Worm (Caenorhabditis elegans) whole organism, L4 larva: Measurements from ENCODE around the gene mrpl-11.

ENCODE experiments used
- fos-1 ChIP-seq: fragments of 150-350 bp; optimal IDR thresholded peaks from 2 replicates; lab custom pipeline; 2014; ENCODE audit warnings: missing biosample characterization, missing genetic modification characterization
- zag-1 ChIP-seq: fragments of 150-350 bp; optimal IDR thresholded peaks from 2 replicates; lab custom pipeline; 2014; ENCODE audit warnings: missing biosample characterization, missing genetic modification characterization

DNA sequence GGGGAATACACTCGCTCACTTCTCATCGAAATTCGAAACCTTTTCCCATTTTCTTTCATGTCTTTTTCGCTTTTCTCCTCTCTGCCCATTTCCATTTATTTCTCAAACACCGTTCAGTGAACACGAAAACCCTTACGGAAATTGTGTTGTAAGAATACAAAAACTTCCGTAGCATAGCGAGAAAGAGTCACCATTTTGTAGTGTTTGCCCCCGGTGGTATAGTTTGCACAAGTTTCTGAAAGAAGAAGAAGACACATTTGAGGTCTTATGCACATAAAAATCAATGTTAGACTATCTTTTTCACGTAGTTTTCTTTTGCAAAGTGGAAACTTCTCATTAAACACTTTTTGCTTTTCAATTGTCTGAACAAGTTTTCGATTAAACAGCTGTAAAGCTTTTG lies 1.7 kb downstream of the mrpl-11 start:
- TF ChIP-seq zag-1 (tag; lab: Kevin White, UChicago) (no peak), fos-1 (tag; lab: Kevin White, UChicago) (no peak)
